Worm (Caenorhabditis elegans): ENCODE results near the gene anat-1.
"Not testable (repeated sequence)": the region's sequence is repeated elsewhere in the genome, so short reads cannot be mapped to it uniquely, and the experiment has no call there.

The anat-1 gene

DNA sequence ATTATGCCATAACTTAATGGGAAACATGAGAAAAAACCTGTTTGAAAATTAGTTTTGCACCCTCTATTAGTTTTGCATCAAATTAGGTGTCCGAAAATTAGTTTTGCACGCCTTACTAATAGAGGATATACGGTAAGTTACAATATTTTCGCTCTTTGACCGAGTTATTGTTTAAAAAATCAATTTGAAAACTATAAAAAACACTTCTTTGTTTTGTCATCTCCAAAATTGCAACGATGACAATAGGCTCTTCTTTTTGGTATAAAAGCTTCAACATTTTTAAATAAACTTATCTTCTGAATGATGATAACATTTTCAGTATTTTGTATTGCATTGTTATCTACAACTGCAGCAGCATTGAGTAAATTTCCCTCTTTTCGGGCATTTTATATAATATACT is 56.8 kb downstream of the anat-1 start, which contains the start of gene H20E11.2:
Gene H20E11.2, plus strand, starts transcription at position 301 of the 400 bp plus-strand sequence.
- TF ChIP-seq mxl-3 (GFP tag; optimal IDR thresholded peaks at IDR 0.05); T20F7.1 (GFP tag; optimal IDR thresholded peaks at IDR 0.05); egl-43 (GFP tag; IDR thresholded peaks at IDR 0.05): not testable (repeated sequence)
